Worm (Caenorhabditis elegans) whole organism, mixed stage, embryonic: Measurements from ENCODE around the gene T05A7.7.

ENCODE experiments used
- M03D4.4 ChIP-seq: sonication (generic microtip); optimal IDR thresholded peaks from 2 replicates; lab custom pipeline; 2017; ENCODE audit warnings: mild to moderate bottlenecking, missing genetic modification characterization, missing compliant biosample characterization
- bed-3 ChIP-seq: fragments of 200-800 bp; sonication (Bioruptor generic); optimal IDR thresholded peaks from 3 replicates; lab custom pipeline; 2018; ENCODE audit warnings: mild to moderate bottlenecking, missing genetic modification characterization, moderate library complexity, missing compliant biosample characterization
- blmp-1 ChIP-seq: fragments of 150-350 bp; optimal IDR thresholded peaks from 2 replicates; lab custom pipeline; 2014; ENCODE audit warnings: missing biosample characterization, missing genetic modification characterization
- ceh-39 ChIP-seq: fragments of 150-350 bp; optimal IDR thresholded peaks from 2 replicates; lab custom pipeline; 2014; ENCODE audit warnings: missing biosample characterization, missing genetic modification characterization
- ceh-43 ChIP-seq: fragments of 200-800 bp; sonication (Bioruptor generic); optimal IDR thresholded peaks from 2 replicates; lab custom pipeline; 2018; ENCODE audit warnings: mild to moderate bottlenecking, missing genetic modification characterization, moderate library complexity, missing compliant biosample characterization
- ces-1 ChIP-seq: fragments of 150-350 bp; optimal IDR thresholded peaks from 2 replicates; lab custom pipeline; 2014; ENCODE audit warnings: missing biosample characterization, missing genetic modification reagents, missing genetic modification characterization
- cnd-1 ChIP-seq: fragments of 200-800 bp; sonication (Bioruptor generic); optimal IDR thresholded peaks from 2 replicates; lab custom pipeline; 2018; ENCODE audit warnings: mild to moderate bottlenecking, missing genetic modification characterization, missing compliant biosample characterization
- drap-1 ChIP-seq: fragments of 200-800 bp; sonication (Bioruptor generic); optimal IDR thresholded peaks from 3 replicates; lab custom pipeline; 2018; ENCODE audit warnings: mild to moderate bottlenecking, missing genetic modification characterization, missing compliant biosample characterization
- elt-1 ChIP-seq: sonication (generic microtip); optimal IDR thresholded peaks from 2 replicates; lab custom pipeline; 2017; ENCODE audit warnings: missing genetic modification characterization, mild to moderate bottlenecking, missing compliant biosample characterization, antibody characterized with exemption, moderate library complexity, borderline replicate concordance; ENCODE audit not compliant: insufficient read depth
- elt-3 ChIP-seq: fragments of 150-350 bp; optimal IDR thresholded peaks from 2 replicates; lab custom pipeline; 2014; ENCODE audit warnings: missing biosample characterization, missing genetic modification characterization
- flh-1 ChIP-seq: fragments of 200-800 bp; sonication (Bioruptor generic); optimal IDR thresholded peaks from 2 replicates; lab custom pipeline; 2018; ENCODE audit warnings: mild to moderate bottlenecking, missing genetic modification characterization, moderate library complexity, missing compliant biosample characterization
- ham-2 ChIP-seq: fragments of 200-800 bp; sonication (Bioruptor generic); optimal IDR thresholded peaks from 2 replicates; lab custom pipeline; 2018; ENCODE audit warnings: mild to moderate bottlenecking, missing genetic modification characterization, missing compliant biosample characterization
- hlh-1 ChIP-seq: fragments of 150-350 bp; optimal IDR thresholded peaks from 2 replicates; lab custom pipeline; 2014; ENCODE audit warnings: missing biosample characterization, missing genetic modification reagents, missing genetic modification characterization
- lin-13 ChIP-seq: fragments of 150-350 bp; optimal IDR thresholded peaks from 2 replicates; lab custom pipeline; 2014; ENCODE audit warnings: missing biosample characterization, missing genetic modification characterization
- lsy-2 ChIP-seq: fragments of 150-350 bp; optimal IDR thresholded peaks from 2 replicates; lab custom pipeline; 2014; ENCODE audit warnings: missing biosample characterization, missing genetic modification characterization
- mab-5 ChIP-seq: fragments of 150-350 bp; optimal IDR thresholded peaks from 2 replicates; lab custom pipeline; 2014; ENCODE audit warnings: missing biosample characterization, missing genetic modification characterization
- mep-1 ChIP-seq: fragments of 150-350 bp; optimal IDR thresholded peaks from 2 replicates; lab custom pipeline; 2017; ENCODE audit warnings: missing biosample characterization, missing genetic modification reagents, missing genetic modification characterization, inconsistent platforms
- mls-2 ChIP-seq: sonication (generic microtip); optimal IDR thresholded peaks from 2 replicates; lab custom pipeline; 2016; ENCODE audit warnings: mild to moderate bottlenecking, missing genetic modification characterization, moderate library complexity, missing compliant biosample characterization
- nhr-12 ChIP-seq: fragments of 150-350 bp; optimal IDR thresholded peaks from 2 replicates; lab custom pipeline; 2014; ENCODE audit warnings: missing biosample characterization, missing genetic modification characterization
- nhr-2 ChIP-seq: fragments of 150-350 bp; optimal IDR thresholded peaks from 2 replicates; lab custom pipeline; 2014; ENCODE audit warnings: missing biosample characterization, missing genetic modification characterization
- nhr-237 ChIP-seq: fragments of 150-350 bp; optimal IDR thresholded peaks from 2 replicates; lab custom pipeline; 2014; ENCODE audit warnings: missing biosample characterization, missing genetic modification characterization
- nhr-28 ChIP-seq: fragments of 150-350 bp; optimal IDR thresholded peaks from 2 replicates; lab custom pipeline; 2014; ENCODE audit warnings: missing biosample characterization, missing genetic modification characterization
- pha-4 ChIP-seq: fragments of 150-350 bp; optimal IDR thresholded peaks from 2 replicates; lab custom pipeline; 2018; ENCODE audit warnings: missing biosample characterization, missing genetic modification reagents, missing genetic modification characterization
- snpc-4 ChIP-seq: fragments of 150-350 bp; optimal IDR thresholded peaks from 2 replicates; lab custom pipeline; 2014; ENCODE audit warnings: missing biosample characterization, missing genetic modification characterization
- sptf-1 ChIP-seq: sonication (generic microtip); optimal IDR thresholded peaks from 2 replicates; lab custom pipeline; 2017; ENCODE audit warnings: mild to moderate bottlenecking, missing genetic modification characterization, moderate library complexity, missing compliant biosample characterization
- tbx-8 ChIP-seq: fragments of 200-800 bp; sonication (Bioruptor generic); optimal IDR thresholded peaks from 2 replicates; lab custom pipeline; 2018; ENCODE audit warnings: mild to moderate bottlenecking, missing genetic modification characterization, moderate library complexity, missing compliant biosample characterization
- unc-120 ChIP-seq: sonication (generic microtip); optimal IDR thresholded peaks from 2 replicates; lab custom pipeline; 2017; ENCODE audit warnings: missing genetic modification characterization, missing compliant biosample characterization; ENCODE audit not compliant: poor library complexity, severe bottlenecking
- unc-62 ChIP-seq: fragments of 150-350 bp; optimal IDR thresholded peaks from 2 replicates; lab custom pipeline; 2014; ENCODE audit warnings: missing biosample characterization, missing genetic modification reagents, missing genetic modification characterization
- zip-8 ChIP-seq: fragments of 150-350 bp; optimal IDR thresholded peaks from 2 replicates; lab custom pipeline; 2014; ENCODE audit warnings: missing biosample characterization, missing genetic modification characterization

Gene T05A7.7

ce11 chrII:4671692-4672091 lies 9.6 kb downstream of the T05A7.7 start, which contains the start of gene T05A7.6:
Gene T05A7.6, minus strand, starts transcription at chrII:4671792.
- TF ChIP-seq lin-13 (tag; lab: Kevin White, UChicago) (no peak), blmp-1 (no peak), unc-120 (tag; lab: Kevin White, UChicago) (no peak), nhr-28 (no peak), flh-1 (GFP tag; lab: Kevin White, UChicago) (no peak), bed-3 (GFP tag; lab: Kevin White, UChicago) (no peak), lsy-2 (tag; lab: Kevin White, UChicago) (no peak), cnd-1 (tag; lab: Kevin White, UChicago) (no peak), hlh-1 (tag; lab: Kevin White, UChicago) (no peak), elt-1 (tag; lab: Kevin White, UChicago) (no peak), nhr-237 (tag; lab: Kevin White, UChicago) (no peak), drap-1 (GFP tag; lab: Kevin White, UChicago) (no peak), zip-8 (tag; lab: Kevin White, UChicago) (no peak), mls-2 (tag; lab: Kevin White, UChicago) (no peak), ceh-43 (GFP tag; lab: Kevin White, UChicago) (no peak), nhr-12 (tag; lab: Kevin White, UChicago) (no peak), sptf-1 (tag; lab: Kevin White, UChicago) (no peak), elt-3 (tag; lab: Kevin White, UChicago) (no peak)
- TF ChIP-seq, all 35 proteins: peak for 0

DNA sequence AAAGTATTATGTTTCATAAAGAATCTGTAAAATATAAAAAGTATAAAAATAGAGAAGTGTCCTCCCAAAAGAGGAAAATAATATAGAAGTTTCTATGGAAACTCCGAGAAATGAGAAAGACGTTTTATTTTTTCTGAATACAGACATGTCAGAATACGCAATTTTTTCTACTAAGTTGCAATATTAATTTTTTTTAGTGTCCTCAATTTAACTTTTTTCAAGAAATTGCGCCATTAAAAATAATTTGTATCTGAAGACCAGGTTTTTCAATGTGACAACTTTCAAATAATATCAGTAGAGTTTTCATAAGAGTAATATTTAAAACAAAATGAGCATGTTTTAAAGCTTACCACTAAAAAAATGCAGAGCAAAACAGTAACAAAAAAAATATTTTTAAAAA lies 13.7 kb downstream of the T05A7.7 start, which contains the start of gene fut-5:
Gene fut-5, minus strand, starts transcription at position 101 of the 400 bp plus-strand sequence.
- TF ChIP-seq sptf-1 (tag; lab: Kevin White, UChicago) (no peak), mab-5 (no peak), nhr-237 (tag; lab: Kevin White, UChicago) (no peak), nhr-12 (tag; lab: Kevin White, UChicago) (no peak), snpc-4 (no peak), nhr-28 (no peak), blmp-1 (no peak), hlh-1 (tag; lab: Kevin White, UChicago) (no peak)

DNA sequence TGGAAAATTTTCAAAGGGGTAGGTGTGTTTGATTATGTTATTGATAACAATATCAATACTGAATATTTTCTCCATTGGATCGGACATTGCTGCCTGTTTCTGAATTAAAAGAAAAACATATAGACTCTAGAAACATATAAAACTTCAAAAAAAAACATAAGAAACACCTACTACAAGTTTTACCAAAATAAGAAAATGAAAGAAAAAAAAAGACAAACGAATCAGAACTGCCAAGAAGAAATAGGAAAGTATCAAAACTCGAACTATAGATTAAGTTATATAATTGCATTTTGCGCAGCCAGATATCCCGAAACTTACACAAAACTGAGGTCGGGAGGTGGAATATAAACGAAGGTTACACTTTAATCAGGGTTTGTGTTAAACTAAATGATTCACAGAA lies 15.9 kb downstream of the T05A7.7 start, which contains the start of gene T05A7.11:
Gene T05A7.11, minus strand, starts transcription at position 101 of the 400 bp plus-strand sequence.
- TF ChIP-seq unc-62 (GFP tag; lab: Kevin White, UChicago) (no peak), tbx-8 (no peak), mep-1 (tag; lab: Kevin White, UChicago) (no peak), lin-13 (tag; lab: Kevin White, UChicago) (no peak), sptf-1 (tag; lab: Kevin White, UChicago) (no peak), elt-3 (tag; lab: Kevin White, UChicago) (no peak), nhr-2 (no peak), snpc-4 (no peak), ceh-43 (GFP tag; lab: Kevin White, UChicago) (no peak), flh-1 (GFP tag; lab: Kevin White, UChicago) (no peak), elt-1 (tag; lab: Kevin White, UChicago) (no peak), hlh-1 (tag; lab: Kevin White, UChicago) (no peak), lsy-2 (tag; lab: Kevin White, UChicago) (no peak), M03D4.4 (tag; lab: Kevin White, UChicago) (no peak), mls-2 (tag; lab: Kevin White, UChicago) (no peak)

DNA sequence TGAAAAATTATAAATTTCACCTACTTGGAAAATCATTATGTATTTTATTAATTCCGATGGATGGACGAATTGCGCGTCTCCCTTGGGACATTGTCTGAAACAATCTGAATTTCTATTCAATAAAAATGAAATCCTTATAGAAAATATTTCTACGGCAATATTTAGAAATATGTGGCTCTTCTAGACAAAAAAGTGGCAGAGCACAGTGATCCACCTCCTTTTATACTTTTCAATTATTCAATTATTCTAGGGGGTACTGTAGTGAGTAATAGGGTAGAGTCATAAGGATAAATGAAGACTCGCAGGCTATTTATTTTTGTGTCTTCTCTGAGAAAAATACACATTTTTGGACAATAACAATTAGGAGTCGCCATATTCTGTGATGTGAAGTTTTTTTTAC lies 18.1 kb downstream of the T05A7.7 start, which contains the start of gene T05A7.12:
Gene T05A7.12, minus strand, starts transcription at position 101 of the 400 bp plus-strand sequence.
- TF ChIP-seq ceh-39 (tag; lab: Kevin White, UChicago) (no peak), nhr-28 (no peak), ham-2 (GFP tag; lab: Kevin White, UChicago) (no peak), blmp-1 (no peak), mls-2 (tag; lab: Kevin White, UChicago) (no peak), drap-1 (GFP tag; lab: Kevin White, UChicago) (no peak), snpc-4 (no peak), tbx-8 (no peak), pha-4 (tag; lab: Kevin White, UChicago) (no peak), ces-1 (GFP tag; lab: Kevin White, UChicago) (no peak), nhr-237 (tag; lab: Kevin White, UChicago) (no peak), elt-3 (tag; lab: Kevin White, UChicago) (no peak), mep-1 (tag; lab: Kevin White, UChicago) (no peak), ceh-43 (GFP tag; lab: Kevin White, UChicago) (no peak), zip-8 (tag; lab: Kevin White, UChicago) (no peak), bed-3 (GFP tag; lab: Kevin White, UChicago) (no peak)
